Fruit fly (Drosophila melanogaster) Kc167 (cell line): ENCODE results near the gene CG7049.

Source experiments
- Myc ChIP-seq: fragments of >200 bp; optimal IDR thresholded peaks from 2 replicates; lab custom pipeline; 2017; ENCODE audit warnings: missing external identifiers
- Sin3A ChIP-seq: fragments of >200 bp; optimal IDR thresholded peaks from 2 replicates; lab custom pipeline; 2018; ENCODE audit warnings: missing external identifiers
- h ChIP-seq: fragments of >200 bp; optimal IDR thresholded peaks from 3 replicates; lab custom pipeline; 2018; ENCODE audit warnings: missing external identifiers
- insv ChIP-seq: fragments of >200 bp; optimal IDR thresholded peaks from 3 replicates; lab custom pipeline; 2018; ENCODE audit warnings: missing external identifiers
- psq ChIP-seq: fragments of >200 bp; optimal IDR thresholded peaks from 2 replicates; lab custom pipeline; 2017; ENCODE audit warnings: missing external identifiers
- ttk ChIP-seq: sonication (Bioruptor generic); optimal IDR thresholded peaks from 2 replicates; lab custom pipeline; 2017; ENCODE audit warnings: missing external identifiers

dm6 chr3L:157674-158179 is 18.3 kb downstream of the CG7049 start:
- TF ChIP-seq insv (lab: Kevin White, UChicago): no peak
- no peak for TF ChIP-seq h
- no peak for TF ChIP-seq Myc (lab: Kevin White, UChicago)
- TF ChIP-seq psq: no peak
- no peak for TF ChIP-seq Sin3A (lab: Kevin White, UChicago)
- TF ChIP-seq ttk (lab: Kevin White, UChicago): no peak
